Worm (Caenorhabditis elegans) whole organism, late embryonic: ENCODE measurements around the gene T22G5.1.

Experiments
- ceh-18 ChIP-seq: sonication (generic microtip); optimal IDR thresholded peaks from 2 replicates; lab custom pipeline; 2016; ENCODE audit warnings: missing genetic modification characterization, missing compliant biosample characterization
- ceh-24 ChIP-seq: sonication (generic microtip); optimal IDR thresholded peaks from 2 replicates; lab custom pipeline; 2016; ENCODE audit warnings: mild to moderate bottlenecking, missing genetic modification characterization, missing compliant biosample characterization
- ceh-31 ChIP-seq: sonication (generic microtip); optimal IDR thresholded peaks from 2 replicates; lab custom pipeline; 2016; ENCODE audit warnings: missing genetic modification characterization, missing compliant biosample characterization
- ceh-45 ChIP-seq: fragments of 200-800 bp; sonication (Bioruptor generic); IDR thresholded peaks from 2 replicates; pipeline ENCODE4 v1.3.6; 2022; ENCODE audit warnings: missing genetic modification reagents, missing genetic modification characterization, missing compliant biosample characterization
- elt-4 ChIP-seq: sonication (generic microtip); optimal IDR thresholded peaks from 2 replicates; lab custom pipeline; 2016; ENCODE audit warnings: missing genetic modification characterization, missing compliant biosample characterization
- fkh-6 ChIP-seq: sonication (generic microtip); optimal IDR thresholded peaks from 2 replicates; lab custom pipeline; 2016; ENCODE audit warnings: missing genetic modification characterization, missing compliant biosample characterization
- nfya-1 ChIP-seq: sonication (generic microtip); optimal IDR thresholded peaks from 2 replicates; lab custom pipeline; 2017; ENCODE audit warnings: missing genetic modification characterization, mild to moderate bottlenecking, missing compliant biosample characterization, antibody characterized with exemption, moderate library complexity
- pag-3 ChIP-seq: sonication (generic microtip); optimal IDR thresholded peaks from 2 replicates; lab custom pipeline; 2016; ENCODE audit warnings: missing compliant biosample characterization, missing genetic modification characterization, borderline replicate concordance
- pha-2 ChIP-seq: sonication (generic microtip); optimal IDR thresholded peaks from 2 replicates; lab custom pipeline; 2017; ENCODE audit warnings: mild to moderate bottlenecking, missing genetic modification characterization, missing compliant biosample characterization
- rnt-1 ChIP-seq: sonication (generic microtip); optimal IDR thresholded peaks from 2 replicates; lab custom pipeline; 2016; ENCODE audit warnings: missing genetic modification characterization, missing compliant biosample characterization
- tbx-2 ChIP-seq: sonication (generic microtip); optimal IDR thresholded peaks from 2 replicates; lab custom pipeline; 2016; ENCODE audit warnings: missing genetic modification characterization, missing compliant biosample characterization
- tbx-7 ChIP-seq: sonication (generic microtip); optimal IDR thresholded peaks from 2 replicates; lab custom pipeline; 2016; ENCODE audit warnings: missing genotype, missing genetic modification characterization, missing compliant biosample characterization
- ttx-3 ChIP-seq: sonication (generic microtip); optimal IDR thresholded peaks from 2 replicates; lab custom pipeline; 2016; ENCODE audit warnings: missing genetic modification reagents, missing genetic modification characterization, missing compliant biosample characterization

DNA sequence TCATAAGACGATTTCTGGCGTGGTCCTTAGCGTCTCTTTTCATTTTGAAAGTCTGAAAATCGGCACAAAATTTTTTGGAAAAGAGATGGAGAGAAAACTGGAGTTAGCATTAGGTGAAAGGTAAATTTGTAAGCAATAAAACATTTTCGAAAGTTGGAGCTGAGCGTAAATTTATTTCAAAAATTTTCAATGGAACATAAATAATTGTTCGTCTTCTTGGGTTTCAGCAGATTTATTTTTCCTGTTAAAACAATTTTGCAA, 32.2 kb downstream of the T22G5.1 start, which contains the start of gene C06B3.6:
- no peak for TF ChIP-seq elt-4 (tag; lab: Kevin White, UChicago)
- TF ChIP-seq rnt-1 (tag; lab: Kevin White, UChicago): no peak
- TF ChIP-seq ceh-24: no peak
- no peak for TF ChIP-seq ceh-31
- TF ChIP-seq nfya-1: no peak
- no peak for TF ChIP-seq pag-3 (tag; lab: Kevin White, UChicago)
- no peak for TF ChIP-seq ttx-3 (tag; lab: Kevin White, UChicago)
- TF ChIP-seq fkh-6 (tag; lab: Kevin White, UChicago): no peak
- TF ChIP-seq tbx-7 (tag; lab: Kevin White, UChicago): no peak
- no peak for TF ChIP-seq ceh-45 (GFP tag; lab: Robert Waterston, UW)
- no peak for TF ChIP-seq pha-2 (tag; lab: Kevin White, UChicago)
- TF ChIP-seq tbx-2 (tag; lab: Kevin White, UChicago): no peak
- no peak for TF ChIP-seq ceh-18 (tag; lab: Kevin White, UChicago)
